Worm (Caenorhabditis elegans) whole organism, young adult: Measurements from ENCODE around the gene ZK686.2.

Source experiments
- C17E4.6 ChIP-seq: fragments of 200-800 bp; sonication (Bioruptor generic); IDR thresholded peaks from 2 replicates; pipeline ENCODE4 v1.3.6; 2022; ENCODE audit warnings: missing genetic modification reagents, missing genetic modification characterization, missing compliant biosample characterization
- F10E7.11 ChIP-seq: sonication (generic microtip); optimal IDR thresholded peaks from 2 replicates; lab custom pipeline; 2017; ENCODE audit warnings: mild to moderate bottlenecking, missing genetic modification characterization, moderate library complexity, missing compliant biosample characterization
- F22D6.2 ChIP-seq: sonication (generic microtip); optimal IDR thresholded peaks from 2 replicates; lab custom pipeline; 2016; ENCODE audit warnings: mild to moderate bottlenecking, missing genetic modification characterization, missing compliant biosample characterization
- F57A8.1 ChIP-seq: fragments of 200-800 bp; sonication (Bioruptor generic); optimal IDR thresholded peaks from 2 replicates; lab custom pipeline; 2018; ENCODE audit warnings: mild to moderate bottlenecking, missing genetic modification characterization, moderate library complexity, missing compliant biosample characterization
- K12H6.12 ChIP-seq: fragments of 200-800 bp; sonication (Bioruptor generic); optimal IDR thresholded peaks from 2 replicates; lab custom pipeline; 2018; ENCODE audit warnings: mild to moderate bottlenecking, missing genetic modification characterization, missing compliant biosample characterization
- attf-3 ChIP-seq: fragments of 200-800 bp; sonication (Bioruptor generic); conservative IDR thresholded peaks from 2 replicates; pipeline ENCODE4 v1.3.6; 2022; ENCODE audit warnings: missing genetic modification reagents, missing genetic modification characterization, missing compliant biosample characterization
- attf-5 ChIP-seq: fragments of 200-800 bp; sonication (Bioruptor generic); optimal IDR thresholded peaks from 2 replicates; lab custom pipeline; 2018; ENCODE audit warnings: mild to moderate bottlenecking, missing genetic modification characterization, missing compliant biosample characterization
- attf-6 ChIP-seq: fragments of 200-800 bp; sonication (Bioruptor generic); IDR thresholded peaks from 2 replicates; pipeline ENCODE4 v1.3.6; 2022; ENCODE audit warnings: missing genetic modification reagents, missing genetic modification characterization, missing compliant biosample characterization
- bed-1 ChIP-seq: fragments of 200-800 bp; sonication (Bioruptor generic); IDR thresholded peaks from 2 replicates; pipeline ENCODE4 v1.3.6; 2022; ENCODE audit warnings: missing genetic modification reagents, missing genetic modification characterization, missing compliant biosample characterization
- cebp-2 ChIP-seq: fragments of 200-800 bp; sonication (Bioruptor generic); IDR thresholded peaks from 2 replicates; pipeline ENCODE4 v1.3.6; 2022; ENCODE audit warnings: missing genetic modification characterization, missing compliant biosample characterization
- ceh-40 ChIP-seq: fragments of 200-800 bp; sonication (Bioruptor generic); IDR thresholded peaks from 2 replicates; pipeline ENCODE4 v1.3.6; 2022; ENCODE audit warnings: missing genetic modification characterization, missing compliant biosample characterization
- chd-7 ChIP-seq: sonication (generic microtip); optimal IDR thresholded peaks from 2 replicates; lab custom pipeline; 2016; ENCODE audit warnings: mild to moderate bottlenecking, missing genetic modification characterization, moderate library complexity, missing compliant biosample characterization
- dox-1 ChIP-seq: fragments of 200-800 bp; sonication (Bioruptor generic); IDR thresholded peaks from 2 replicates; pipeline ENCODE4 v1.3.6; 2022; ENCODE audit warnings: missing genetic modification reagents, missing genetic modification characterization, missing compliant biosample characterization
- efl-1 ChIP-seq: fragments of 150-350 bp; optimal IDR thresholded peaks from 2 replicates; lab custom pipeline; 2014; ENCODE audit warnings: missing biosample characterization, missing genetic modification reagents, missing genetic modification characterization
- egl-44 ChIP-seq: fragments of 200-800 bp; sonication (Bioruptor generic); IDR thresholded peaks from 2 replicates; pipeline ENCODE4 v1.3.6; 2022; ENCODE audit warnings: missing genetic modification reagents, missing genetic modification characterization, missing compliant biosample characterization
- ets-4 ChIP-seq: fragments of 200-800 bp; sonication (Bioruptor generic); optimal IDR thresholded peaks from 2 replicates; lab custom pipeline; 2018; ENCODE audit warnings: mild to moderate bottlenecking, missing genetic modification characterization, missing compliant biosample characterization
- fkh-3 ChIP-seq: sonication (generic microtip); optimal IDR thresholded peaks from 2 replicates; lab custom pipeline; 2016; ENCODE audit warnings: mild to moderate bottlenecking, missing genetic modification characterization, missing compliant biosample characterization
- him-1 ChIP-seq: sonication (generic microtip); optimal IDR thresholded peaks from 2 replicates; lab custom pipeline; 2016; ENCODE audit warnings: missing genotype, missing genetic modification reagents, missing genetic modification characterization, missing compliant biosample characterization
- hlh-12 ChIP-seq: sonication (generic microtip); optimal IDR thresholded peaks from 2 replicates; lab custom pipeline; 2016; ENCODE audit warnings: missing genetic modification characterization, missing compliant biosample characterization
- lag-1 ChIP-seq: fragments of 200-800 bp; sonication (Bioruptor generic); IDR thresholded peaks from 2 replicates; pipeline ENCODE4 v1.3.6; 2022; ENCODE audit warnings: missing genetic modification reagents, missing genetic modification characterization, missing compliant biosample characterization
- let-526 ChIP-seq: fragments of 200-800 bp; sonication (Bioruptor generic); IDR thresholded peaks from 2 replicates; pipeline ENCODE4 v1.3.6; 2022; ENCODE audit warnings: missing genetic modification reagents, missing genetic modification characterization, missing compliant biosample characterization
- madf-3 ChIP-seq: fragments of 200-800 bp; sonication (Bioruptor generic); IDR thresholded peaks from 2 replicates; pipeline ENCODE4 v1.3.6; 2022; ENCODE audit warnings: missing genetic modification reagents, missing genetic modification characterization, missing compliant biosample characterization
- madf-6 ChIP-seq: fragments of 200-800 bp; sonication (Bioruptor generic); IDR thresholded peaks from 2 replicates; pipeline ENCODE4 v1.3.6; 2022; ENCODE audit warnings: missing genetic modification reagents, missing genetic modification characterization, missing compliant biosample characterization
- mcd-1 ChIP-seq: fragments of 200-800 bp; sonication (Bioruptor generic); IDR thresholded peaks from 2 replicates; pipeline ENCODE4 v1.3.6; 2022; ENCODE audit warnings: missing genetic modification reagents, missing genetic modification characterization, missing compliant biosample characterization
- mel-28 ChIP-seq: sonication (generic microtip); optimal IDR thresholded peaks from 2 replicates; lab custom pipeline; 2016; ENCODE audit warnings: borderline replicate concordance, mild to moderate bottlenecking, missing genetic modification characterization, missing compliant biosample characterization
- nfya-2 ChIP-seq: fragments of 200-800 bp; sonication (Bioruptor generic); IDR thresholded peaks from 2 replicates; pipeline ENCODE4 v1.3.6; 2022; ENCODE audit warnings: missing genetic modification reagents, missing genetic modification characterization, missing compliant biosample characterization
- nhr-27 ChIP-seq: fragments of 200-800 bp; sonication (Bioruptor generic); optimal IDR thresholded peaks from 2 replicates; lab custom pipeline; 2018; ENCODE audit warnings: mild to moderate bottlenecking, missing genetic modification characterization, moderate library complexity, missing compliant biosample characterization
- rcor-1 ChIP-seq: fragments of 200-800 bp; sonication (Bioruptor generic); IDR thresholded peaks from 2 replicates; pipeline ENCODE4 v1.3.6; 2022; ENCODE audit warnings: missing genetic modification reagents, missing genetic modification characterization, missing compliant biosample characterization
- rpc-1 ChIP-seq, 2 experiments: fragments of 150-350 bp in 1 of 2; sonication (generic microtip) in 1 of 2; optimal IDR thresholded peaks; 2 replicates each; lab custom pipeline; 2014 to 2018; ENCODE audit warnings: missing biosample characterization in 1 of 2, missing genetic modification characterization in 1 of 2, missing genetic modification reagents in 1 of 2, missing genotype in 1 of 2
- snpc-1.3 ChIP-seq: sonication (generic microtip); optimal IDR thresholded peaks from 2 replicates; lab custom pipeline; 2017; ENCODE audit warnings: missing genetic modification characterization, mild to moderate bottlenecking, missing compliant biosample characterization, antibody characterized with exemption, moderate library complexity, missing genotype, missing genetic modification reagents; ENCODE audit not compliant: insufficient read depth
- snpc-3.4 ChIP-seq: sonication (generic microtip); optimal IDR thresholded peaks from 2 replicates; lab custom pipeline; 2017; ENCODE audit warnings: missing genetic modification characterization, mild to moderate bottlenecking, missing compliant biosample characterization, antibody characterized with exemption, moderate library complexity, missing genotype, missing genetic modification reagents
- somi-1 ChIP-seq: fragments of 200-800 bp; sonication (Bioruptor generic); optimal IDR thresholded peaks from 2 replicates; lab custom pipeline; 2018; ENCODE audit warnings: mild to moderate bottlenecking, missing genetic modification characterization, missing compliant biosample characterization
- ztf-18 ChIP-seq: sonication (generic microtip); optimal IDR thresholded peaks from 2 replicates; lab custom pipeline; 2016; ENCODE audit warnings: missing genotype, mild to moderate bottlenecking, missing genetic modification characterization, missing compliant biosample characterization
- ztf-22 ChIP-seq: fragments of 200-800 bp; sonication (Bioruptor generic); optimal IDR thresholded peaks from 2 replicates; lab custom pipeline; 2018; ENCODE audit warnings: mild to moderate bottlenecking, missing genetic modification characterization, moderate library complexity, missing compliant biosample characterization
- ztf-25 ChIP-seq: fragments of 200-800 bp; sonication (Bioruptor generic); IDR thresholded peaks from 2 replicates; pipeline ENCODE4 v1.3.6; 2022; ENCODE audit warnings: missing genetic modification reagents, missing genetic modification characterization, missing compliant biosample characterization
- ztf-3 ChIP-seq: fragments of 200-800 bp; sonication (Bioruptor generic); optimal IDR thresholded peaks from 2 replicates; lab custom pipeline; 2018; ENCODE audit warnings: mild to moderate bottlenecking, missing genetic modification characterization, missing compliant biosample characterization

Gene ZK686.2

DNA sequence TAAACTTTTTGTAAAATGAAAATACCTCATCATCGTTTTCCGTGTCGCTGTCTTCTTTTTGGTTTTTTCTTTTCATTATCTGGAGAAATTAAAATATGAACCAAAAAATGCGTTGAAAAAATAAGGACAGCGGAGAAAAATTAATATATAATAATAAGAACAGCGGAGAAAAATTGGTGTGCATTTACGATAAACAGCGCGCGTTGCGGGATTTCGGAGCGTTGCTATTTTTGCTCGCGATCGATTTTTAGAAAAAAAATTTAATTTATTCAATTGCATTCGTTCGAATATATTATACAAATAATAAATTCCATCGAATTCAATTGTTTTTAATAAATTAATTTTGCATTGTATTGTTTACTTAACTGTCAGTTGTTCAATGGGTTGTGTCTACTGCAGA lies at the start of gene ZK686.2:
Gene ZK686.2, minus strand, starts transcription at position 79 of the 400 bp plus-strand sequence.
- TF ChIP-seq attf-6 (GFP tag; lab: Robert Waterston, UW) (no peak), attf-3 (GFP tag; lab: Robert Waterston, UW) (peak; percentile 93), hlh-12 (tag; lab: Kevin White, UChicago) (no peak), chd-7 (no peak), bed-1 (GFP tag; lab: Robert Waterston, UW) (no peak), rpc-1 (optimal IDR thresholded peaks at IDR 0.05; lab: Kevin White, UChicago) (no peak), rpc-1 (tag; optimal IDR thresholded peaks at IDR 0.05; lab: Kevin White, UChicago) (no peak), F22D6.2 (tag; lab: Kevin White, UChicago) (no peak), fkh-3 (tag; lab: Kevin White, UChicago) (no peak), nfya-2 (GFP tag; lab: Robert Waterston, UW) (no peak), snpc-3.4 (tag; lab: Kevin White, UChicago) (no peak), mel-28 (no peak), lag-1 (no peak), ztf-25 (GFP tag; lab: Robert Waterston, UW) (no peak), madf-6 (no peak), attf-5 (peak; percentile 14), madf-3 (GFP tag; lab: Robert Waterston, UW) (no peak)

- TF ChIP-seq ztf-18 = no peak
- no peak for TF ChIP-seq F57A8.1 (GFP tag; lab: Kevin White, UChicago)
- TF ChIP-seq cebp-2 = no peak
- TF ChIP-seq dox-1 (GFP tag; lab: Robert Waterston, UW) = no peak
- no peak for TF ChIP-seq ztf-22 (GFP tag; lab: Kevin White, UChicago)
- TF ChIP-seq nhr-27 = no peak
- TF ChIP-seq mcd-1 = no peak
Observed at ce11 chrIII:7815056-7815366, 49.2 kb upstream of the ZK686.2 start.

DNA sequence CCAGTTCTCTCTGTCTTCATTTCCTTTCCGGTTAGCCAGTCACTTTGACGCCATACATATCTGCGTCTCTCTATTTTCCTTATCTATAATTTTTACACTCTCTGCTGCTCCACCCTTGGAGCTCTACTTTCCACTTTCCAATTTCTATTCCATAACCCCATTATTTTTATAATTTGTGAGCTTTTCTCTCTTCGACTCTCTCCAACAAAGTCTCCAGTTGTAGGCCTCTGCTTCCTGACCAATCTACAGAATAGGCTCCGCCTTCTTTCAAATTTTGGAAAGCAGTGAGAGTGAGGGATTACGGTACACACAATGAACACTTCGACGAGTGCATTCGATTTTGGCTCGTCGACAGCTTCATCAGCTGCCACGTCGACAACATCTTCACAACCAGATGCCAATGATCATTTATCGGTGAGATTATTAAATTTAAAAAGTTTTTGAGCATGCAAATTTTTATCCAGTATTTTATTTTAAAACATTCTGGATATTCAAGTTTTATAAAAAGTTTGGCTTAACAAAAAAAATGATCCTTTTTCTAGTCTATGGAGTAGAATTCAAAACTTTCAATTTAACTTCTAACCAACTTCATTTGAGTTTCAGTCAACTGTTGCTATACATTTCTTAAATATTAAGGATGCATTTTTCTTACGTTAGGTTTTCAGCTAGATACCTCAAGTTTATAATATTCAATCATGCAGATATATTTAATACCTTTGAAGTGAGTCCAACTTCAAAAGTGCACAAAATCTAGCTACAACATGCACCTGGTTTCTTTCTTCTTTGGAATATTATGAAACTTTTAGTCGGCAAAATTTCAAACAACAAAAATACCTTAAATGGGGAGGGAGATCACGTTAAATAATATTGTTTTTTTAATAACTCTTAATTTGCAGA lies 48.6 kb upstream of the ZK686.2 start, which contains the start of gene egl-5:
Gene egl-5, plus strand, starts transcription at position 216 of the 897 bp plus-strand sequence.
- TF ChIP-seq ets-4 (GFP tag; lab: Kevin White, UChicago) (no peak), somi-1 (GFP tag; lab: Kevin White, UChicago) (no peak), ceh-40 (GFP tag; lab: Robert Waterston, UW) (no peak), let-526 (GFP tag; lab: Robert Waterston, UW) (no peak), F10E7.11 (no peak), K12H6.12 (no peak), efl-1 (no peak), rcor-1 (GFP tag; lab: Robert Waterston, UW) (no peak), egl-44 (no peak), ztf-3 (GFP tag; lab: Kevin White, UChicago) (no peak), C17E4.6 (no peak), him-1 (tag; lab: Kevin White, UChicago) (no peak), snpc-1.3 (tag; lab: Kevin White, UChicago) (no peak)
